Worm (Caenorhabditis elegans): ENCODE results near the gene H05C05.4.
A peak's percentile ranks its signal among the peaks of the same experiment; 100 is the strongest.

Gene H05C05.4

DNA sequence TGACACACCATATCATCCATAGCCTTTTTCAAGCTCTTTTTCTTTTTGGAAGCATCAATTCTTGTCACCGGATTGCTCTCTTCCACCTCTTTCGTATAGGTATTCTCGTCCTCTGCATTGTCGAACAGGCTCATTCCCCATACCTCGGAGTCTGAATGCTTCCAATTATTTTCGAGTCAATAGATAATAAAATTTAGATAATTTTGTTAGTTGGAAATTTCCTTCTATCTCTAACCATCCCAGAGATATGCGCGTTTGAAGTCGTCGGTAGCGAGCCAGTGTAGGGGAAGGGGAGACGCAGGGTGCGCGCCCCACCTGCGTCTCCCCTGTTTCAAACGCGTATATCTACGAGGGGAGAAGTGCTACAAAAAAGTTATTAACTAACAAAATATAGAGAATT is 25.1 kb downstream of the H05C05.4 start:
- TF ChIP-seq elt-1 (tag; optimal IDR thresholded peaks at IDR 0.05; ENCODE audit: borderline replicate concordance, insufficient read depth) (no peak), ces-1 (GFP tag; optimal IDR thresholded peaks at IDR 0.05) (peak; percentile 90)

ce11 chrIII:2920281-2920680 is 25.7 kb downstream of the H05C05.4 start:
- TF ChIP-seq ceh-83 (GFP tag; optimal IDR thresholded peaks at IDR 0.05) (no peak), M03D4.4 (tag; optimal IDR thresholded peaks at IDR 0.05) (no peak), elt-3 (tag; optimal IDR thresholded peaks at IDR 0.05) (no peak), lin-32 (GFP tag; optimal IDR thresholded peaks at IDR 0.05) (no peak), lsy-2 (tag; optimal IDR thresholded peaks at IDR 0.05) (no peak), drap-1 (GFP tag; optimal IDR thresholded peaks at IDR 0.05) (no peak), elt-1 (tag; optimal IDR thresholded peaks at IDR 0.05; ENCODE audit: borderline replicate concordance, insufficient read depth) (no peak), mls-2 (tag; optimal IDR thresholded peaks at IDR 0.05) (no peak)

DNA sequence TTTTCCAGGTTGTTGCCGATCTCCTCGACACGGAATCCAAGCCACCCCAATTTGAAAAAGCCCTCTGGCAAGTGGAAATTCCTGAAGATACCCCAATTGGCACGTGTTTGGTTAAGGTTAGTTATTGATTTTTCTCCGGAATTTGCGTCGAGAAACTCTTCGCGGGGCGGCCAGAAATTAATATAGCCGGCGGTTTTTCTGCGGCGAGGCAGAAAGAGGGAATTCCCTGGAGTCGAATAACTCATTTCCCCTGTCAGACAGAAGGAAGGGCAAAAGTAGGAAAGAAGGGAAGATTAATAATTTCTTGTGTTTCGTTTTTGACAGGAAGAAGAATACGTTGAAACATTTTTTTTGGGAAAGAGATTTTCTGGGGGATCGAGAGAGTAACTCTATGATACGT is 27.3 kb downstream of the H05C05.4 start:
- no peak for TF ChIP-seq ceh-39 (tag; optimal IDR thresholded peaks at IDR 0.05)
- no peak for TF ChIP-seq ztf-11 (tag; optimal IDR thresholded peaks at IDR 0.05)
- no peak for TF ChIP-seq mep-1 (tag; optimal IDR thresholded peaks at IDR 0.05)
- no peak for TF ChIP-seq unc-39 (tag; optimal IDR thresholded peaks at IDR 0.05)
- TF ChIP-seq nhr-28 (tag; optimal IDR thresholded peaks at IDR 0.05): no peak

DNA sequence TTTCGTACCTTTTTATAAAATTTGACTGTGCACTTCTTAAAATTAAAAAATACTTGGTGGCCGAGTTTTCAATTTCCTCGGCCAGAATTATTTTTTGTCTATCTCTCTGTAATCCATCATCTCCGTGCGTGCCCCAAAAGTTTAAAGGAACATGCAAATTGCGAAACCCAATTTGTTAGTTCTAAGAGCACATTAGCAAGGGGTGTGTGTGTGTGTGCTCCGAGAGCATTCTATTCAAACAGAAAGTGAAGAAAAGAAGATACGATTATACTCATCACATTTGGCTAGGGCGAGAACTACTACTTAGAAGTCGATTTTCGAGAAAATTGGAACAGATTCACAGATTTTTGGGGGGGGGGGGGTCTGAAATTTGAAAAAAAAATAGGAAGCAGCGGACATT is 32.0 kb downstream of the H05C05.4 start:
- TF ChIP-seq ces-1 (GFP tag; optimal IDR thresholded peaks at IDR 0.05) (peak; percentile 100), sem-2 (GFP tag; optimal IDR thresholded peaks at IDR 0.05) (no peak)

DNA sequence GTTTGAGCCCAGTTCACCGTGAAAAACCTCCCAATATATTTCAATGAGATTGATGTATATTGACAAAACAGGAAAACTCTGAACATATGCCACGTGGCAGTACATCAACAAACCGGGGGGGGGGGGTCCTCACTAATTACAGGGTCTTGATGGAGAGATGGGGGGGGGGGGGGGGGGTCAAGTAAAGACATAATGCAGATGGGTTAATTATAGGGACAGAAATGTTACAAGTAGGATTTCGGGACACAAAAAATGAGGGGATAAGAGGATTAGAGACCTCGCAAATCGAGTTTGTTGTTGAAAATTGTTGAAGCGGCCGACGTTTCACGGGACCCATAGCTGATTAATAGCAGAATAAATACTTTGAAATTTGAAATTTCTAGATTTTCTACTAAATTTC is 33.1 kb downstream of the H05C05.4 start:
- TF ChIP-seq ceh-43 (GFP tag; optimal IDR thresholded peaks at IDR 0.05): peak; percentile 34
- no peak for TF ChIP-seq lin-32 (GFP tag; optimal IDR thresholded peaks at IDR 0.05)
- TF ChIP-seq ces-1 (GFP tag; optimal IDR thresholded peaks at IDR 0.05): peak; percentile 10
- TF ChIP-seq unc-120 (tag; optimal IDR thresholded peaks at IDR 0.05; ENCODE audit: poor library complexity, severe bottlenecking): no peak
- peak; percentile 74 for TF ChIP-seq mls-2 (tag; optimal IDR thresholded peaks at IDR 0.05)
- TF ChIP-seq unc-39 (tag; optimal IDR thresholded peaks at IDR 0.05): no peak
- peak; percentile 89 for TF ChIP-seq sptf-1 (tag; optimal IDR thresholded peaks at IDR 0.05)

DNA sequence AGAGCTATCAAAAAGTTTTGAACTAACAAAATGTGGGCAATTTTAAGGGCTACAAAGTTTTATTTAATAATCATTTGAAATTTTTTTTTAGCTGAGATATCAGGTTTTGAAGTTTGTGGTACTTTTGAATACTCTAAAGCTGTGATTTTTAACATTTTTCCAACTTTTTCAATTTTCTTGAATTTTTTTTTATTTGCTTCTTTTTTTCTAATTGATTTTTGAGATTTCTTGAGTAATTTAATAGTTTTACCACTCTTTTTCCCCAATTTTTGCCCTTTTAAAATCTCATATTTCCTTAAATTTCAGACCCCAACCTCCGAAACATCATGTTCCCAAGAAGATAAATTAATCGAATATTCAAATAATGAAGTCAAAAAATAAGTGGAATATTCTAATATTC is 35.4 kb downstream of the H05C05.4 start, which contains the start of gene cdh-1:
cdh-1 (plus strand) TSS at position 301 of the 400 bp plus-strand sequence.
- TF ChIP-seq nhr-2 (tag; optimal IDR thresholded peaks at IDR 0.05): no peak
- no peak for TF ChIP-seq lin-32 (GFP tag; optimal IDR thresholded peaks at IDR 0.05)
- no peak for TF ChIP-seq lsy-2 (tag; optimal IDR thresholded peaks at IDR 0.05)
- TF ChIP-seq unc-120 (tag; optimal IDR thresholded peaks at IDR 0.05; ENCODE audit: poor library complexity, severe bottlenecking): no peak
- TF ChIP-seq pha-4 (tag; optimal IDR thresholded peaks at IDR 0.05): no peak
- no peak for TF ChIP-seq elt-1 (tag; optimal IDR thresholded peaks at IDR 0.05; ENCODE audit: borderline replicate concordance, insufficient read depth)
- TF ChIP-seq ceh-83 (GFP tag; optimal IDR thresholded peaks at IDR 0.05): no peak
- no peak for TF ChIP-seq tbx-8 (GFP tag; optimal IDR thresholded peaks at IDR 0.05)
- no peak for TF ChIP-seq nhr-12 (tag; optimal IDR thresholded peaks at IDR 0.05)
- TF ChIP-seq ceh-39 (tag; optimal IDR thresholded peaks at IDR 0.05): no peak
- no peak for TF ChIP-seq nhr-28 (tag; optimal IDR thresholded peaks at IDR 0.05)
- TF ChIP-seq nhr-237 (tag; optimal IDR thresholded peaks at IDR 0.05): no peak

- TF ChIP-seq M03D4.4 (tag; optimal IDR thresholded peaks at IDR 0.05) (no peak), ham-2 (GFP tag; optimal IDR thresholded peaks at IDR 0.05) (peak; percentile 24), cnd-1 (tag; optimal IDR thresholded peaks at IDR 0.05) (no peak), elt-3 (tag; optimal IDR thresholded peaks at IDR 0.05) (no peak), elt-1 (tag; optimal IDR thresholded peaks at IDR 0.05; ENCODE audit: borderline replicate concordance, insufficient read depth) (peak; percentile 14), mab-5 (tag; optimal IDR thresholded peaks at IDR 0.05) (no peak), snpc-4 (tag; optimal IDR thresholded peaks at IDR 0.05) (no peak), unc-62 (GFP tag; optimal IDR thresholded peaks at IDR 0.05) (peak; percentile 56), ceh-83 (GFP tag; optimal IDR thresholded peaks at IDR 0.05) (no peak), pha-4 (tag; optimal IDR thresholded peaks at IDR 0.05) (no peak)
Observed at ce11 chrIII:2908859-2909258, 37.1 kb downstream of the H05C05.4 start.
